Fruit fly (Drosophila melanogaster) whole organism, embryonic: ENCODE results near the gene Cyp4d14.

Source experiments
- NK7.1 ChIP-seq: fragments of 200-800 bp; sonication (Bioruptor generic); optimal IDR thresholded peaks from 3 replicates; lab custom pipeline; 2016; ENCODE audit warnings: missing biosample characterization, missing genetic modification characterization
- odd ChIP-seq: fragments of 200-800 bp; sonication (Bioruptor generic); optimal IDR thresholded peaks from 2 replicates; lab custom pipeline; 2017; ENCODE audit warnings: missing biosample characterization, mild to moderate bottlenecking, missing genetic modification characterization
- pfk ChIP-seq: fragments of 200-800 bp; sonication (Bioruptor generic); optimal IDR thresholded peaks from 2 replicates; lab custom pipeline; 2018; ENCODE audit warnings: missing biosample characterization, mild to moderate bottlenecking, missing genetic modification characterization, moderate library complexity

dm6 chrX:2175265-2175795, at the start of gene Cyp4d14:
- no peak for TF ChIP-seq pfk
- TF ChIP-seq NK7.1 (GFP tag; lab: Kevin White, UChicago), result no peak
- TF ChIP-seq odd, result no peak
